Fruit fly (Drosophila melanogaster) whole organism, embryonic: ENCODE measurements around the gene Vlet.

Experiments used
- Antp ChIP-seq: fragments of 200-800 bp; sonication (Bioruptor generic); optimal IDR thresholded peaks from 3 replicates; lab custom pipeline; 2016; ENCODE audit warnings: missing biosample characterization, missing genetic modification characterization
- Bgb ChIP-seq: fragments of 200-800 bp; sonication (Bioruptor generic); IDR thresholded peaks from 2 replicates; pipeline ENCODE4 v1.3.6; 2022; ENCODE audit warnings: missing biosample characterization, missing genetic modification characterization; ENCODE audit not compliant: partially characterized antibody
- CG10209 ChIP-seq: fragments of 200-800 bp; sonication (Bioruptor generic); optimal IDR thresholded peaks from 3 replicates; lab custom pipeline; 2017; ENCODE audit warnings: missing biosample characterization, mild to moderate bottlenecking, missing genetic modification characterization, missing genetic modification reagents
- CG10654 ChIP-seq: fragments of 200-800 bp; sonication (Bioruptor generic); optimal IDR thresholded peaks from 2 replicates; lab custom pipeline; 2016; ENCODE audit warnings: missing biosample characterization, missing genetic modification characterization
- CG1233 ChIP-seq: fragments of 200-800 bp; sonication (Bioruptor generic); optimal IDR thresholded peaks from 4 replicates; lab custom pipeline; 2018; ENCODE audit warnings: missing biosample characterization, mild to moderate bottlenecking, missing genetic modification characterization
- CG13296 ChIP-seq: fragments of 200-800 bp; sonication (Bioruptor generic); optimal IDR thresholded peaks from 3 replicates; lab custom pipeline; 2018; ENCODE audit warnings: missing biosample characterization, mild to moderate bottlenecking, missing genetic modification characterization
- CG13624 ChIP-seq: fragments of 200-800 bp; sonication (Bioruptor generic); optimal IDR thresholded peaks from 2 replicates; lab custom pipeline; 2016; ENCODE audit warnings: missing biosample characterization, missing genetic modification characterization
- CG13775 ChIP-seq: fragments of 200-800 bp; sonication (Bioruptor generic); optimal IDR thresholded peaks from 3 replicates; lab custom pipeline; 2017; ENCODE audit warnings: missing biosample characterization, mild to moderate bottlenecking, missing genetic modification characterization
- CG14441 ChIP-seq: fragments of 200-800 bp; sonication (Bioruptor generic); IDR thresholded peaks from 2 replicates; pipeline ENCODE4 v1.3.6; 2022; ENCODE audit warnings: missing biosample characterization, missing genetic modification characterization
- CG14667 ChIP-seq: fragments of 200-800 bp; sonication (Bioruptor generic); IDR thresholded peaks from 2 replicates; pipeline ENCODE4 v1.3.6; 2022; ENCODE audit warnings: missing biosample characterization, missing genetic modification characterization
- CG17829 ChIP-seq: fragments of 200-800 bp; optimal IDR thresholded peaks from 2 replicates; lab custom pipeline; 2019; ENCODE audit warnings: missing biosample characterization, mild to moderate bottlenecking, missing genetic modification characterization, moderate library complexity
- CG18619 ChIP-seq: fragments of 200-800 bp; sonication (Bioruptor generic); optimal IDR thresholded peaks from 3 replicates; lab custom pipeline; 2017; ENCODE audit warnings: missing biosample characterization, mild to moderate bottlenecking, missing genetic modification characterization
- CG18764 ChIP-seq: fragments of 200-800 bp; sonication (Bioruptor generic); optimal IDR thresholded peaks from 3 replicates; lab custom pipeline; 2016; ENCODE audit warnings: missing biosample characterization, missing genetic modification characterization
- CG2129 ChIP-seq: fragments of 200-800 bp; sonication (Bioruptor generic); IDR thresholded peaks from 2 replicates; pipeline ENCODE4 v1.3.6; 2022; ENCODE audit warnings: missing biosample characterization, missing genetic modification characterization; ENCODE audit not compliant: partially characterized antibody
- CG2202 ChIP-seq: fragments of 200-800 bp; sonication (Bioruptor generic); optimal IDR thresholded peaks from 2 replicates; lab custom pipeline; 2018; ENCODE audit warnings: missing biosample characterization, mild to moderate bottlenecking, missing genetic modification characterization
- CG31441 ChIP-seq: fragments of 200-800 bp; sonication (Bioruptor generic); IDR thresholded peaks from 2 replicates; pipeline ENCODE4 v1.3.6; 2022; ENCODE audit warnings: missing biosample characterization, missing genetic modification characterization
- CG4730 ChIP-seq: fragments of 200-800 bp; sonication (Bioruptor generic); IDR thresholded peaks from 2 replicates; pipeline ENCODE4 v1.3.6; 2022; ENCODE audit warnings: missing biosample characterization, missing genetic modification characterization
- CG4820 ChIP-seq: fragments of 200-800 bp; sonication (Bioruptor generic); optimal IDR thresholded peaks from 3 replicates; lab custom pipeline; 2016; ENCODE audit warnings: missing biosample characterization, missing genetic modification characterization
- CG6175 ChIP-seq: fragments of 200-800 bp; sonication (Bioruptor generic); IDR thresholded peaks from 3 replicates; pipeline ENCODE4 v1.3.6; 2022; ENCODE audit warnings: missing biosample characterization, missing genetic modification characterization
- CG7556 ChIP-seq: fragments of 200-800 bp; sonication (Bioruptor generic); optimal IDR thresholded peaks from 2 replicates; lab custom pipeline; 2017; ENCODE audit warnings: missing biosample characterization, mild to moderate bottlenecking, missing genetic modification characterization
- CG8388 ChIP-seq: fragments of 200-800 bp; sonication (Bioruptor generic); optimal IDR thresholded peaks from 2 replicates; lab custom pipeline; 2019; ENCODE audit warnings: missing biosample characterization, mild to moderate bottlenecking, missing genetic modification characterization, moderate library complexity
- Dad ChIP-seq: fragments of 200-800 bp; sonication (Bioruptor generic); optimal IDR thresholded peaks from 3 replicates; lab custom pipeline; 2016; ENCODE audit warnings: missing biosample characterization, missing genetic modification characterization
- Doc3 ChIP-seq: fragments of 200-800 bp; sonication (Bioruptor generic); IDR thresholded peaks from 3 replicates; pipeline ENCODE4 v1.3.6; 2022; ENCODE audit warnings: missing biosample characterization, missing genetic modification characterization; ENCODE audit not compliant: partially characterized antibody
- Ets65A ChIP-seq: fragments of 200-800 bp; sonication (Bioruptor generic); peaks from one replicate; lab custom pipeline; 2016; ENCODE audit warnings: missing biosample characterization, missing genetic modification characterization
- Hmr ChIP-seq: fragments of 200-800 bp; sonication (Bioruptor generic); optimal IDR thresholded peaks from 3 replicates; lab custom pipeline; 2017; ENCODE audit warnings: mild to moderate bottlenecking, missing biosample characterization, missing genetic modification reagents, missing genetic modification characterization
- MTF-1 ChIP-seq: fragments of 200-800 bp; sonication (Bioruptor generic); optimal IDR thresholded peaks from 2 replicates; lab custom pipeline; 2018; ENCODE audit warnings: missing biosample characterization, mild to moderate bottlenecking, missing genetic modification characterization, borderline replicate concordance
- NK7.1 ChIP-seq: fragments of 200-800 bp; sonication (Bioruptor generic); optimal IDR thresholded peaks from 3 replicates; lab custom pipeline; 2016; ENCODE audit warnings: missing biosample characterization, missing genetic modification characterization
- PHDP ChIP-seq: fragments of 200-800 bp; sonication (Bioruptor generic); optimal IDR thresholded peaks from 3 replicates; lab custom pipeline; 2018; ENCODE audit warnings: missing biosample characterization, mild to moderate bottlenecking, missing genetic modification characterization, moderate library complexity
- Ptx1 ChIP-seq: fragments of 200-800 bp; sonication (Bioruptor generic); IDR thresholded peaks from 2 replicates; pipeline ENCODE4 v1.3.6; 2022; ENCODE audit warnings: missing biosample characterization, missing genetic modification characterization
- Scr ChIP-seq: fragments of 200-800 bp; sonication (Bioruptor generic); IDR thresholded peaks from 2 replicates; pipeline ENCODE4 v1.3.6; 2022; ENCODE audit warnings: missing biosample characterization, missing genetic modification characterization; ENCODE audit not compliant: partially characterized antibody
- ash1 ChIP-seq: fragments of 200-800 bp; sonication (Bioruptor generic); optimal IDR thresholded peaks from 2 replicates; lab custom pipeline; 2018; ENCODE audit warnings: missing biosample characterization, mild to moderate bottlenecking, missing genetic modification characterization
- ato ChIP-seq: fragments of 200-800 bp; sonication (Bioruptor generic); IDR thresholded peaks from 2 replicates; pipeline ENCODE4 v1.3.6; 2022; ENCODE audit warnings: missing biosample characterization, missing genetic modification characterization; ENCODE audit not compliant: partially characterized antibody
- chinmo ChIP-seq: fragments of 200-800 bp; sonication (Bioruptor generic); IDR thresholded peaks from 4 replicates; pipeline ENCODE4 v1.3.6; 2022; ENCODE audit warnings: missing biosample characterization, missing genetic modification characterization; ENCODE audit not compliant: partially characterized antibody
- croc ChIP-seq: fragments of 200-800 bp; sonication (Bioruptor generic); conservative IDR thresholded peaks from 3 replicates; pipeline ENCODE4 v1.3.6; 2022; ENCODE audit warnings: missing biosample characterization, missing genetic modification characterization
- dati ChIP-seq: fragments of 200-800 bp; sonication (Bioruptor generic); IDR thresholded peaks from 2 replicates; pipeline ENCODE4 v1.3.6; 2022; ENCODE audit warnings: missing biosample characterization, missing genetic modification characterization
- fd102C ChIP-seq: fragments of 200-800 bp; sonication (Bioruptor generic); optimal IDR thresholded peaks from 2 replicates; lab custom pipeline; 2018; ENCODE audit warnings: missing biosample characterization, mild to moderate bottlenecking, missing genetic modification characterization, moderate library complexity
- fd96Cb ChIP-seq: fragments of 200-800 bp; sonication (Bioruptor generic); optimal IDR thresholded peaks from 2 replicates; lab custom pipeline; 2018; ENCODE audit warnings: missing biosample characterization, mild to moderate bottlenecking, missing genetic modification characterization, moderate library complexity
- gt ChIP-seq: fragments of 200-800 bp; sonication (Bioruptor generic); IDR thresholded peaks from 2 replicates; pipeline ENCODE4 v1.3.6; 2022; ENCODE audit warnings: missing biosample characterization, missing genetic modification characterization
- lab ChIP-seq: fragments of 200-800 bp; sonication (Bioruptor generic); optimal IDR thresholded peaks from 3 replicates; lab custom pipeline; 2017; ENCODE audit warnings: missing biosample characterization, missing genetic modification characterization, mild to moderate bottlenecking, moderate library complexity, missing genetic modification reagents
- lov ChIP-seq, 2 experiments: fragments of 200-800 bp in 1 of 2; fragments of >200 bp in 1 of 2; sonication (Bioruptor generic) in 1 of 2; IDR thresholded peaks in 1 of 2; optimal IDR thresholded peaks in 1 of 2; 2 replicates in 1 of 2; 3 replicates in 1 of 2; pipeline versions ENCODE4 v1.3.6 to Lab custom; 2017 to 2022; ENCODE audit warnings: missing biosample characterization in 1 of 2, missing genetic modification characterization in 1 of 2
- mirr ChIP-seq: fragments of 200-800 bp; sonication (Bioruptor generic); optimal IDR thresholded peaks from 3 replicates; lab custom pipeline; 2018; ENCODE audit warnings: missing biosample characterization, mild to moderate bottlenecking, missing genetic modification characterization
- nom ChIP-seq: fragments of 200-800 bp; sonication (Bioruptor generic); optimal IDR thresholded peaks from 2 replicates; lab custom pipeline; 2017; ENCODE audit warnings: missing biosample characterization, missing genetic modification characterization, mild to moderate bottlenecking, moderate library complexity, missing genetic modification reagents
- pan ChIP-seq, 4 experiments: fragments of >200 bp in 3 of 4; fragments of 200-800 bp in 1 of 4; sonication (Bioruptor generic) in 1 of 4; optimal IDR thresholded peaks in 3 of 4; IDR thresholded peaks in 1 of 4; 2 replicates each; pipeline versions ENCODE4 v1.3.6 to Lab custom; 2017 to 2022; ENCODE audit warnings: missing biosample characterization in 2 of 4, missing genetic modification characterization in 2 of 4, mixed read lengths in 1 of 4
- pum ChIP-seq: fragments of 200-800 bp; sonication (Bioruptor generic); optimal IDR thresholded peaks from 2 replicates; lab custom pipeline; 2016; ENCODE audit warnings: missing biosample characterization, missing genetic modification characterization
- so ChIP-seq: fragments of 200-800 bp; sonication (Bioruptor generic); IDR thresholded peaks from 3 replicates; pipeline ENCODE4 v1.3.6; 2022; ENCODE audit warnings: missing biosample characterization, missing genetic modification characterization
- ssp ChIP-seq: fragments of 200-800 bp; sonication (Bioruptor generic); IDR thresholded peaks from 2 replicates; pipeline ENCODE4 v1.3.6; 2022; ENCODE audit warnings: missing biosample characterization, missing genetic modification characterization
- zfh1 ChIP-seq: fragments of 200-800 bp; sonication (Bioruptor generic); IDR thresholded peaks from 3 replicates; pipeline ENCODE4 v1.3.6; 2022; ENCODE audit warnings: missing biosample characterization, missing genetic modification characterization

Gene Vlet

dm6 chrX:11678539-11679040 is at the start of gene Vlet, which contains the start of gene bif (continued):
- 0 out of 3 replicates have a peak, but pooled peaks have one; percentile 49 for TF ChIP-seq zfh1
- no peak for TF ChIP-seq CG2202 (tag; lab: Kevin White, UChicago)
- TF ChIP-seq MTF-1 (GFP tag; lab: Kevin White, UChicago) = no peak
- no peak for TF ChIP-seq lab (GFP tag; lab: Kevin White, UChicago)
- TF ChIP-seq CG1233 = peak; percentile 62
- 0 out of 3 replicates have a peak, but pooled peaks have one; percentile 28 for TF ChIP-seq Doc3 (GFP tag; lab: Robert Waterston, UW)
- peak; percentile 16 for TF ChIP-seq CG18764 (GFP tag; lab: Kevin White, UChicago)
- TF ChIP-seq Bgb = peak; percentile 61
- no peak for TF ChIP-seq chinmo (GFP tag; lab: Robert Waterston, UW)
- no peak for TF ChIP-seq fd102C (GFP tag; lab: Kevin White, UChicago)
- peak; percentile 73 for TF ChIP-seq CG7556 (GFP tag; lab: Kevin White, UChicago)
- TF ChIP-seq CG4730 = no peak
- TF ChIP-seq CG10654 (GFP tag; lab: Kevin White, UChicago) = peak; percentile 32
- no peak for TF ChIP-seq mirr
- no peak for TF ChIP-seq NK7.1
- TF ChIP-seq CG14441 = peak; percentile 43; the same call in 1 of the 2 replicates
- no peak for TF ChIP-seq dati (GFP tag; lab: Robert Waterston, UW)
- 0 out of 2 replicates have a peak, but pooled peaks have one; percentile 49 for TF ChIP-seq ato
- TF ChIP-seq CG2129 (GFP tag; lab: Robert Waterston, UW) = 0 out of 2 replicates have a peak, but pooled peaks have one; percentile 18
- no peak for TF ChIP-seq so
- 0 out of 3 replicates have a peak, but pooled peaks have one; percentile 18 for TF ChIP-seq CG6175 (GFP tag; lab: Robert Waterston, UW)
- peak; percentile 23; the same call in 2 of the 3 replicates for TF ChIP-seq croc (GFP tag; lab: Robert Waterston, UW)
- TF ChIP-seq CG13296 = peak; percentile 69
- TF ChIP-seq pan (optimal IDR thresholded peaks at IDR 0.05; lab: Kevin White, UChicago) = no peak
- TF ChIP-seq pan (GFP tag; optimal IDR thresholded peaks at IDR 0.05 in 1 of 2, IDR thresholded peaks at IDR 0.05 in 1 of 2) = peak in 1 of 2 experiments; percentile 49
- peak; percentile 52 for TF ChIP-seq Ptx1
- peak; percentile 46 for TF ChIP-seq CG4820 (GFP tag; lab: Kevin White, UChicago)
- TF ChIP-seq gt = 0 out of 2 replicates have a peak, but pooled peaks have one; percentile 31
- no peak for TF ChIP-seq nom
- peak; percentile 23 for TF ChIP-seq CG13624
- peak; percentile 52 for TF ChIP-seq fd96Cb (tag; lab: Kevin White, UChicago)
- TF ChIP-seq CG10209 = peak; percentile 50
- TF ChIP-seq Scr = peak; percentile 62
- TF ChIP-seq CG13775 = peak; percentile 78
- TF ChIP-seq Antp (GFP tag; lab: Kevin White, UChicago) = peak; percentile 49
- peak; percentile 69 for TF ChIP-seq CG17829
- TF ChIP-seq pum (GFP tag; lab: Kevin White, UChicago) = peak; percentile 41
- TF ChIP-seq CG14667 (GFP tag; lab: Robert Waterston, UW) = peak; percentile 41; the same call in 1 of the 2 replicates
- peak; percentile 71 for TF ChIP-seq Hmr (GFP tag; lab: Kevin White, UChicago)
- peak; percentile 78; the same call in 1 of the 2 replicates for TF ChIP-seq CG31441 (GFP tag; lab: Robert Waterston, UW)
- peak; percentile 7 for TF ChIP-seq Dad (GFP tag; lab: Kevin White, UChicago)
- no peak for TF ChIP-seq ash1 (GFP tag; lab: Kevin White, UChicago)
- peak; percentile 60 for TF ChIP-seq PHDP (tag; lab: Kevin White, UChicago)
- peak; percentile 46 for TF ChIP-seq ssp (GFP tag; lab: Robert Waterston, UW)
- TF ChIP-seq lov (optimal IDR thresholded peaks at IDR 0.05; lab: Kevin White, UChicago) = no peak
- 0 out of 3 replicates have a peak, but pooled peaks have one; percentile 9 for TF ChIP-seq lov (GFP tag; IDR thresholded peaks at IDR 0.05; lab: Robert Waterston, UW)
- peak; percentile 69 for TF ChIP-seq CG18619 (GFP tag; lab: Kevin White, UChicago)
- peak; percentile 73 for TF ChIP-seq CG8388 (GFP tag; lab: Kevin White, UChicago)
- TF ChIP-seq Ets65A = peak; percentile 95
